Worm (Caenorhabditis elegans) whole organism, mixed stage, embryonic: Measurements from ENCODE around the gene asns-1.
A peak's percentile ranks its signal among the peaks of the same experiment; 100 is the strongest.

ENCODE experiments used
- M03D4.4 ChIP-seq: sonication (generic microtip); optimal IDR thresholded peaks from 2 replicates; lab custom pipeline; 2017; ENCODE audit warnings: mild to moderate bottlenecking, missing genetic modification characterization, missing compliant biosample characterization
- bed-3 ChIP-seq: fragments of 200-800 bp; sonication (Bioruptor generic); optimal IDR thresholded peaks from 3 replicates; lab custom pipeline; 2018; ENCODE audit warnings: mild to moderate bottlenecking, missing genetic modification characterization, moderate library complexity, missing compliant biosample characterization
- blmp-1 ChIP-seq: fragments of 150-350 bp; optimal IDR thresholded peaks from 2 replicates; lab custom pipeline; 2014; ENCODE audit warnings: missing biosample characterization, missing genetic modification characterization
- ceh-39 ChIP-seq: fragments of 150-350 bp; optimal IDR thresholded peaks from 2 replicates; lab custom pipeline; 2014; ENCODE audit warnings: missing biosample characterization, missing genetic modification characterization
- ceh-43 ChIP-seq: fragments of 200-800 bp; sonication (Bioruptor generic); optimal IDR thresholded peaks from 2 replicates; lab custom pipeline; 2018; ENCODE audit warnings: mild to moderate bottlenecking, missing genetic modification characterization, moderate library complexity, missing compliant biosample characterization
- ceh-83 ChIP-seq: fragments of 200-800 bp; sonication (Bioruptor generic); optimal IDR thresholded peaks from 2 replicates; lab custom pipeline; 2018; ENCODE audit warnings: mild to moderate bottlenecking, missing genetic modification characterization, missing compliant biosample characterization
- ces-1 ChIP-seq: fragments of 150-350 bp; optimal IDR thresholded peaks from 2 replicates; lab custom pipeline; 2014; ENCODE audit warnings: missing biosample characterization, missing genetic modification reagents, missing genetic modification characterization
- cnd-1 ChIP-seq: fragments of 200-800 bp; sonication (Bioruptor generic); optimal IDR thresholded peaks from 2 replicates; lab custom pipeline; 2018; ENCODE audit warnings: mild to moderate bottlenecking, missing genetic modification characterization, missing compliant biosample characterization
- drap-1 ChIP-seq: fragments of 200-800 bp; sonication (Bioruptor generic); optimal IDR thresholded peaks from 3 replicates; lab custom pipeline; 2018; ENCODE audit warnings: mild to moderate bottlenecking, missing genetic modification characterization, missing compliant biosample characterization
- elt-1 ChIP-seq: sonication (generic microtip); optimal IDR thresholded peaks from 2 replicates; lab custom pipeline; 2017; ENCODE audit warnings: missing genetic modification characterization, mild to moderate bottlenecking, missing compliant biosample characterization, antibody characterized with exemption, moderate library complexity, borderline replicate concordance; ENCODE audit not compliant: insufficient read depth
- elt-3 ChIP-seq: fragments of 150-350 bp; optimal IDR thresholded peaks from 2 replicates; lab custom pipeline; 2014; ENCODE audit warnings: missing biosample characterization, missing genetic modification characterization
- flh-1 ChIP-seq: fragments of 200-800 bp; sonication (Bioruptor generic); optimal IDR thresholded peaks from 2 replicates; lab custom pipeline; 2018; ENCODE audit warnings: mild to moderate bottlenecking, missing genetic modification characterization, moderate library complexity, missing compliant biosample characterization
- ham-2 ChIP-seq: fragments of 200-800 bp; sonication (Bioruptor generic); optimal IDR thresholded peaks from 2 replicates; lab custom pipeline; 2018; ENCODE audit warnings: mild to moderate bottlenecking, missing genetic modification characterization, missing compliant biosample characterization
- hlh-1 ChIP-seq: fragments of 150-350 bp; optimal IDR thresholded peaks from 2 replicates; lab custom pipeline; 2014; ENCODE audit warnings: missing biosample characterization, missing genetic modification reagents, missing genetic modification characterization
- lin-13 ChIP-seq: fragments of 150-350 bp; optimal IDR thresholded peaks from 2 replicates; lab custom pipeline; 2014; ENCODE audit warnings: missing biosample characterization, missing genetic modification characterization
- lin-32 ChIP-seq: fragments of 200-800 bp; sonication (Bioruptor generic); optimal IDR thresholded peaks from 2 replicates; lab custom pipeline; 2018; ENCODE audit warnings: mild to moderate bottlenecking, missing genetic modification characterization, missing compliant biosample characterization
- lsy-2 ChIP-seq: fragments of 150-350 bp; optimal IDR thresholded peaks from 2 replicates; lab custom pipeline; 2014; ENCODE audit warnings: missing biosample characterization, missing genetic modification characterization
- mab-5 ChIP-seq: fragments of 150-350 bp; optimal IDR thresholded peaks from 2 replicates; lab custom pipeline; 2014; ENCODE audit warnings: missing biosample characterization, missing genetic modification characterization
- mep-1 ChIP-seq: fragments of 150-350 bp; optimal IDR thresholded peaks from 2 replicates; lab custom pipeline; 2017; ENCODE audit warnings: missing biosample characterization, missing genetic modification reagents, missing genetic modification characterization, inconsistent platforms
- mls-2 ChIP-seq: sonication (generic microtip); optimal IDR thresholded peaks from 2 replicates; lab custom pipeline; 2016; ENCODE audit warnings: mild to moderate bottlenecking, missing genetic modification characterization, moderate library complexity, missing compliant biosample characterization
- nhr-12 ChIP-seq: fragments of 150-350 bp; optimal IDR thresholded peaks from 2 replicates; lab custom pipeline; 2014; ENCODE audit warnings: missing biosample characterization, missing genetic modification characterization
- nhr-2 ChIP-seq: fragments of 150-350 bp; optimal IDR thresholded peaks from 2 replicates; lab custom pipeline; 2014; ENCODE audit warnings: missing biosample characterization, missing genetic modification characterization
- nhr-237 ChIP-seq: fragments of 150-350 bp; optimal IDR thresholded peaks from 2 replicates; lab custom pipeline; 2014; ENCODE audit warnings: missing biosample characterization, missing genetic modification characterization
- nhr-28 ChIP-seq: fragments of 150-350 bp; optimal IDR thresholded peaks from 2 replicates; lab custom pipeline; 2014; ENCODE audit warnings: missing biosample characterization, missing genetic modification characterization
- nhr-76 ChIP-seq: sonication (generic microtip); optimal IDR thresholded peaks from 2 replicates; lab custom pipeline; 2017; ENCODE audit warnings: missing biosample characterization, missing genetic modification characterization
- pha-4 ChIP-seq: fragments of 150-350 bp; optimal IDR thresholded peaks from 2 replicates; lab custom pipeline; 2018; ENCODE audit warnings: missing biosample characterization, missing genetic modification reagents, missing genetic modification characterization
- sem-2 ChIP-seq: fragments of 200-800 bp; sonication (Bioruptor generic); optimal IDR thresholded peaks from 2 replicates; lab custom pipeline; 2018; ENCODE audit warnings: mild to moderate bottlenecking, missing genetic modification characterization, missing compliant biosample characterization
- snpc-4 ChIP-seq: fragments of 150-350 bp; optimal IDR thresholded peaks from 2 replicates; lab custom pipeline; 2014; ENCODE audit warnings: missing biosample characterization, missing genetic modification characterization
- sptf-1 ChIP-seq: sonication (generic microtip); optimal IDR thresholded peaks from 2 replicates; lab custom pipeline; 2017; ENCODE audit warnings: mild to moderate bottlenecking, missing genetic modification characterization, moderate library complexity, missing compliant biosample characterization
- tbx-8 ChIP-seq: fragments of 200-800 bp; sonication (Bioruptor generic); optimal IDR thresholded peaks from 2 replicates; lab custom pipeline; 2018; ENCODE audit warnings: mild to moderate bottlenecking, missing genetic modification characterization, moderate library complexity, missing compliant biosample characterization
- unc-120 ChIP-seq: sonication (generic microtip); optimal IDR thresholded peaks from 2 replicates; lab custom pipeline; 2017; ENCODE audit warnings: missing genetic modification characterization, missing compliant biosample characterization; ENCODE audit not compliant: poor library complexity, severe bottlenecking
- unc-39 ChIP-seq: fragments of 150-350 bp; optimal IDR thresholded peaks from 2 replicates; lab custom pipeline; 2014; ENCODE audit warnings: missing biosample characterization, missing genetic modification characterization
- unc-62 ChIP-seq: fragments of 150-350 bp; optimal IDR thresholded peaks from 2 replicates; lab custom pipeline; 2014; ENCODE audit warnings: missing biosample characterization, missing genetic modification reagents, missing genetic modification characterization
- zip-8 ChIP-seq: fragments of 150-350 bp; optimal IDR thresholded peaks from 2 replicates; lab custom pipeline; 2014; ENCODE audit warnings: missing biosample characterization, missing genetic modification characterization
- ztf-11 ChIP-seq: fragments of 150-350 bp; optimal IDR thresholded peaks from 2 replicates; lab custom pipeline; 2014; ENCODE audit warnings: missing biosample characterization, missing genetic modification characterization

asns-1 gene

DNA sequence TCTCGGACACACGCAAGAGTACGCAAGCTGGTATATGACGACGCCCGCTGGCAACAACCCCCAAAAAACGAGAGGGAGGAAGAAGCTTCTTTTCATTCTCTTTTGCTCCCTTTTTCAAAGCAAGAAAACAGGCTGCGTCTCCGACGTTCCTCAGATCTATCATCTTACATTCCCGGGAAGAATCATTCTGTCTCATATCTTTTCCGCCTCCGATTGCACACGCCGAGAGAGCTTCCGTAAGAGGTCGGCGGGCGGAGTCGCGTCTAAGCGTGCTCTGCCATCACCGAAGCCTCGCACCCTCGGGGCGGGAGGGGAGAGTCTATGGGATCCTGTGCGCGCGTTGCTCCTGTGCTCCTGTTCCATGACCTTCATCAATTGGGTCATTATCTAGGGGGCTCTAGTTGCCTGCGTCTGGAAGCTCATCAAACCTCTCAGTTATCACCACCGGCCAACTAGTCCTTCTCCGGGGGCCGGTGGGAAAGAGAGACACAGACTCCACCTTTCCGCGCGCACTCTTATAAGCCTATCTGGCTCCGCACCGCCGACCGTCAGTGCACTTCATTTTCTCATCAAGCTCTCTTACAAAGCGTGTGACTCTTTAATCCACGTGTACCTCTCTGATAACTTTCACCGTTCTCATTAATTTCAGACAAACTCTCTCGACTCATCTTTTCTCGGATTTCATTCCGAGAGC lies at the start of gene asns-1, which contains the start of gene slc-17.8:
Gene asns-1, plus strand, starts transcription at position 644 of the 694 bp plus-strand sequence.
Gene slc-17.8, minus strand, starts transcription at position 51 of the 694 bp plus-strand sequence.
- TF ChIP-seq nhr-76 (tag; lab: Kevin White, UChicago), result no peak
- peak; percentile 37 for TF ChIP-seq unc-120
- TF ChIP-seq, all 35 proteins: peak for 1

DNA sequence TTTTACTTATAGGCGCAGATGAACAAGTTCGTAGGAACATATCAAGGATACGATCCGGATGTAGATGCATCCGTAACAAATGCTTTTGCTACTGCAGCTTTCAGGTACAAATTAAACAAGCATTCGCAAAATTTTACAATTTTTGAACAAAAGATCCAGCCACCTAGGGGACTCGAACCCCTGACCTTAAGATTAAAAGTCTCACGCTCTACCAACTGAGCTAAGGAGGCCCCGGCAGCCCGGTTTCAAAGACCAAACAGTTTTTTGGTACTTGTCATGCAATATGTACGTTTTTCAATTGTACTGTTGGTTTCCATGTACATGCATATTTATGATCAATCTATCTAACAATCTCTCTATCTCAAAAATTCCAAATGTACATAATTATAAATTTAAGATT lies 46.6 kb upstream of the asns-1 start:
- TF ChIP-seq elt-1 (tag; lab: Kevin White, UChicago) (no peak), ceh-83 (GFP tag; lab: Kevin White, UChicago) (no peak), flh-1 (no peak), snpc-4 (tag; lab: Kevin White, UChicago) (no peak), nhr-12 (no peak), nhr-28 (tag; lab: Kevin White, UChicago) (no peak)
- TF ChIP-seq, all 35 proteins: peak for 0

DNA sequence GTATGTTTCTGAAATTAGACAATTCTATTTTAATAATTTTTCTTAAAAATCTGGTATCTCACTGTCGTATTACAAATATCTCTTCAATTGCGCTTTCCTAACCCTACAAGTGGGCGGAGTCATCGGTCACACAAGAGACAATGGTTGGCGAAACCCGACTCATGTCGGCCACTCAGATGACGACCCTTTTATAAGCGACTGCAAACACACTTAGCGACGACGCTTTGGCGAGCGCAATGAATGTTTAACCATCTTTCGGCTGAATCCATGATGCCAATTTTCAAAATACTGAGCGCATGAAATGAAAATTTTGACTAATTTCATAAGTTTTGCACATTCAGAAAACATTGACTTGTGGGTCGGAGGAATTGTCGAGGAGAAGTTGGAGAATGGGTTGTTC lies 45.6 kb upstream of the asns-1 start:
- TF ChIP-seq zip-8 (tag; lab: Kevin White, UChicago) (no peak), ceh-83 (GFP tag; lab: Kevin White, UChicago) (peak; percentile 99), mab-5 (tag; lab: Kevin White, UChicago) (peak; percentile 62), flh-1 (peak; percentile 97), ceh-39 (tag; lab: Kevin White, UChicago) (peak; percentile 71), tbx-8 (GFP tag; lab: Kevin White, UChicago) (peak; percentile 98), unc-120 (peak; percentile 99), mls-2 (tag; lab: Kevin White, UChicago) (peak; percentile 99), hlh-1 (tag; lab: Kevin White, UChicago) (peak; percentile 86), unc-62 (GFP tag; lab: Kevin White, UChicago) (peak; percentile 89), M03D4.4 (tag; lab: Kevin White, UChicago) (peak; percentile 98), cnd-1 (tag; lab: Kevin White, UChicago) (peak; percentile 99), nhr-2 (tag; lab: Kevin White, UChicago) (no peak), pha-4 (tag; lab: Kevin White, UChicago) (peak; percentile 94), nhr-237 (peak; percentile 88), sptf-1 (tag; lab: Kevin White, UChicago) (peak; percentile 99), unc-39 (tag; lab: Kevin White, UChicago) (peak; percentile 98), drap-1 (peak; percentile 99), nhr-28 (tag; lab: Kevin White, UChicago) (peak; percentile 95), ceh-43 (GFP tag; lab: Kevin White, UChicago) (peak; percentile 98), lsy-2 (peak; percentile 38), bed-3 (GFP tag; lab: Kevin White, UChicago) (peak; percentile 97), lin-13 (tag; lab: Kevin White, UChicago) (peak; percentile 92), mep-1 (peak; percentile 88), nhr-76 (tag; lab: Kevin White, UChicago) (peak; percentile 88), ces-1 (GFP tag; lab: Kevin White, UChicago) (peak; percentile 73), ztf-11 (tag; lab: Kevin White, UChicago) (peak; percentile 88), sem-2 (peak; percentile 96), snpc-4 (tag; lab: Kevin White, UChicago) (no peak), nhr-12 (peak; percentile 80), elt-1 (tag; lab: Kevin White, UChicago) (no peak), elt-3 (tag; lab: Kevin White, UChicago) (peak; percentile 92), lin-32 (GFP tag; lab: Kevin White, UChicago) (peak; percentile 99), blmp-1 (tag; lab: Kevin White, UChicago) (no peak), ham-2 (peak; percentile 99)

DNA sequence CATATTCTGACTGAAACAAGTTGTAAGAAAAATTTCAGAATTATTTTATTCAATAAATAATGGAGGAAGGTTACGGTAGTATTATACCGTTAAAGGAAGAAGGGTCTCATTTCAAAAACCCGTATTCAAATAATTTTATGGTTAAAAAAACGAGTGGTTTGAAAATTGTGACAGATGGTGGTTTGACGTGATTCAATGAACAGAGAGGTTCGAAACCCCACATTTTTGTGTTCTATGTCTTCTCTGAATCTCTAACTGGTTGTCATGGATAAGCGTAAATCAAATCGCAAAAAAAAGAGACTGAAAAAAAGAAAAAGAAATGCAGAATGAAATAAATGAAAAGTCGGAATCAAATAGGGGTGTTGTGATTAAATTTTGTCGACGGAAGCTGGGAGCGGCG lies 38.6 kb upstream of the asns-1 start, which contains the start of gene ZK994.6:
Gene ZK994.6, minus strand, starts transcription at position 101 of the 400 bp plus-strand sequence.
- no peak for TF ChIP-seq lsy-2
- TF ChIP-seq ces-1 (GFP tag; lab: Kevin White, UChicago), result peak; percentile 37
- TF ChIP-seq hlh-1 (tag; lab: Kevin White, UChicago), result no peak
- TF ChIP-seq, all 35 proteins: peak for 1
